Worm (Caenorhabditis elegans) whole organism, mixed stage, embryonic: ENCODE measurements around the gene F25E5.2.

Experiments used
- M03D4.4 ChIP-seq: sonication (generic microtip); optimal IDR thresholded peaks from 2 replicates; lab custom pipeline; 2017; ENCODE audit warnings: mild to moderate bottlenecking, missing genetic modification characterization, missing compliant biosample characterization
- bed-3 ChIP-seq: fragments of 200-800 bp; sonication (Bioruptor generic); optimal IDR thresholded peaks from 3 replicates; lab custom pipeline; 2018; ENCODE audit warnings: mild to moderate bottlenecking, missing genetic modification characterization, moderate library complexity, missing compliant biosample characterization
- ceh-39 ChIP-seq: fragments of 150-350 bp; optimal IDR thresholded peaks from 2 replicates; lab custom pipeline; 2014; ENCODE audit warnings: missing biosample characterization, missing genetic modification characterization
- ceh-43 ChIP-seq: fragments of 200-800 bp; sonication (Bioruptor generic); optimal IDR thresholded peaks from 2 replicates; lab custom pipeline; 2018; ENCODE audit warnings: mild to moderate bottlenecking, missing genetic modification characterization, moderate library complexity, missing compliant biosample characterization
- ceh-83 ChIP-seq: fragments of 200-800 bp; sonication (Bioruptor generic); optimal IDR thresholded peaks from 2 replicates; lab custom pipeline; 2018; ENCODE audit warnings: mild to moderate bottlenecking, missing genetic modification characterization, missing compliant biosample characterization
- ces-1 ChIP-seq: fragments of 150-350 bp; optimal IDR thresholded peaks from 2 replicates; lab custom pipeline; 2014; ENCODE audit warnings: missing biosample characterization, missing genetic modification reagents, missing genetic modification characterization
- cnd-1 ChIP-seq: fragments of 200-800 bp; sonication (Bioruptor generic); optimal IDR thresholded peaks from 2 replicates; lab custom pipeline; 2018; ENCODE audit warnings: mild to moderate bottlenecking, missing genetic modification characterization, missing compliant biosample characterization
- drap-1 ChIP-seq: fragments of 200-800 bp; sonication (Bioruptor generic); optimal IDR thresholded peaks from 3 replicates; lab custom pipeline; 2018; ENCODE audit warnings: mild to moderate bottlenecking, missing genetic modification characterization, missing compliant biosample characterization
- elt-1 ChIP-seq: sonication (generic microtip); optimal IDR thresholded peaks from 2 replicates; lab custom pipeline; 2017; ENCODE audit warnings: missing genetic modification characterization, mild to moderate bottlenecking, missing compliant biosample characterization, antibody characterized with exemption, moderate library complexity, borderline replicate concordance; ENCODE audit not compliant: insufficient read depth
- elt-3 ChIP-seq: fragments of 150-350 bp; optimal IDR thresholded peaks from 2 replicates; lab custom pipeline; 2014; ENCODE audit warnings: missing biosample characterization, missing genetic modification characterization
- flh-1 ChIP-seq: fragments of 200-800 bp; sonication (Bioruptor generic); optimal IDR thresholded peaks from 2 replicates; lab custom pipeline; 2018; ENCODE audit warnings: mild to moderate bottlenecking, missing genetic modification characterization, moderate library complexity, missing compliant biosample characterization
- hlh-1 ChIP-seq: fragments of 150-350 bp; optimal IDR thresholded peaks from 2 replicates; lab custom pipeline; 2014; ENCODE audit warnings: missing biosample characterization, missing genetic modification reagents, missing genetic modification characterization
- lin-32 ChIP-seq: fragments of 200-800 bp; sonication (Bioruptor generic); optimal IDR thresholded peaks from 2 replicates; lab custom pipeline; 2018; ENCODE audit warnings: mild to moderate bottlenecking, missing genetic modification characterization, missing compliant biosample characterization
- lsy-2 ChIP-seq: fragments of 150-350 bp; optimal IDR thresholded peaks from 2 replicates; lab custom pipeline; 2014; ENCODE audit warnings: missing biosample characterization, missing genetic modification characterization
- mab-5 ChIP-seq: fragments of 150-350 bp; optimal IDR thresholded peaks from 2 replicates; lab custom pipeline; 2014; ENCODE audit warnings: missing biosample characterization, missing genetic modification characterization
- mep-1 ChIP-seq: fragments of 150-350 bp; optimal IDR thresholded peaks from 2 replicates; lab custom pipeline; 2017; ENCODE audit warnings: missing biosample characterization, missing genetic modification reagents, missing genetic modification characterization, inconsistent platforms
- mls-2 ChIP-seq: sonication (generic microtip); optimal IDR thresholded peaks from 2 replicates; lab custom pipeline; 2016; ENCODE audit warnings: mild to moderate bottlenecking, missing genetic modification characterization, moderate library complexity, missing compliant biosample characterization
- nhr-2 ChIP-seq: fragments of 150-350 bp; optimal IDR thresholded peaks from 2 replicates; lab custom pipeline; 2014; ENCODE audit warnings: missing biosample characterization, missing genetic modification characterization
- nhr-237 ChIP-seq: fragments of 150-350 bp; optimal IDR thresholded peaks from 2 replicates; lab custom pipeline; 2014; ENCODE audit warnings: missing biosample characterization, missing genetic modification characterization
- nhr-28 ChIP-seq: fragments of 150-350 bp; optimal IDR thresholded peaks from 2 replicates; lab custom pipeline; 2014; ENCODE audit warnings: missing biosample characterization, missing genetic modification characterization
- nhr-76 ChIP-seq: sonication (generic microtip); optimal IDR thresholded peaks from 2 replicates; lab custom pipeline; 2017; ENCODE audit warnings: missing biosample characterization, missing genetic modification characterization
- pha-4 ChIP-seq: fragments of 150-350 bp; optimal IDR thresholded peaks from 2 replicates; lab custom pipeline; 2018; ENCODE audit warnings: missing biosample characterization, missing genetic modification reagents, missing genetic modification characterization
- sem-2 ChIP-seq: fragments of 200-800 bp; sonication (Bioruptor generic); optimal IDR thresholded peaks from 2 replicates; lab custom pipeline; 2018; ENCODE audit warnings: mild to moderate bottlenecking, missing genetic modification characterization, missing compliant biosample characterization
- snpc-4 ChIP-seq: fragments of 150-350 bp; optimal IDR thresholded peaks from 2 replicates; lab custom pipeline; 2014; ENCODE audit warnings: missing biosample characterization, missing genetic modification characterization
- sptf-1 ChIP-seq: sonication (generic microtip); optimal IDR thresholded peaks from 2 replicates; lab custom pipeline; 2017; ENCODE audit warnings: mild to moderate bottlenecking, missing genetic modification characterization, moderate library complexity, missing compliant biosample characterization
- tbx-8 ChIP-seq: fragments of 200-800 bp; sonication (Bioruptor generic); optimal IDR thresholded peaks from 2 replicates; lab custom pipeline; 2018; ENCODE audit warnings: mild to moderate bottlenecking, missing genetic modification characterization, moderate library complexity, missing compliant biosample characterization
- unc-120 ChIP-seq: sonication (generic microtip); optimal IDR thresholded peaks from 2 replicates; lab custom pipeline; 2017; ENCODE audit warnings: missing genetic modification characterization, missing compliant biosample characterization; ENCODE audit not compliant: poor library complexity, severe bottlenecking
- unc-39 ChIP-seq: fragments of 150-350 bp; optimal IDR thresholded peaks from 2 replicates; lab custom pipeline; 2014; ENCODE audit warnings: missing biosample characterization, missing genetic modification characterization
- unc-62 ChIP-seq: fragments of 150-350 bp; optimal IDR thresholded peaks from 2 replicates; lab custom pipeline; 2014; ENCODE audit warnings: missing biosample characterization, missing genetic modification reagents, missing genetic modification characterization
- zip-8 ChIP-seq: fragments of 150-350 bp; optimal IDR thresholded peaks from 2 replicates; lab custom pipeline; 2014; ENCODE audit warnings: missing biosample characterization, missing genetic modification characterization
- ztf-11 ChIP-seq: fragments of 150-350 bp; optimal IDR thresholded peaks from 2 replicates; lab custom pipeline; 2014; ENCODE audit warnings: missing biosample characterization, missing genetic modification characterization

Gene F25E5.2

DNA sequence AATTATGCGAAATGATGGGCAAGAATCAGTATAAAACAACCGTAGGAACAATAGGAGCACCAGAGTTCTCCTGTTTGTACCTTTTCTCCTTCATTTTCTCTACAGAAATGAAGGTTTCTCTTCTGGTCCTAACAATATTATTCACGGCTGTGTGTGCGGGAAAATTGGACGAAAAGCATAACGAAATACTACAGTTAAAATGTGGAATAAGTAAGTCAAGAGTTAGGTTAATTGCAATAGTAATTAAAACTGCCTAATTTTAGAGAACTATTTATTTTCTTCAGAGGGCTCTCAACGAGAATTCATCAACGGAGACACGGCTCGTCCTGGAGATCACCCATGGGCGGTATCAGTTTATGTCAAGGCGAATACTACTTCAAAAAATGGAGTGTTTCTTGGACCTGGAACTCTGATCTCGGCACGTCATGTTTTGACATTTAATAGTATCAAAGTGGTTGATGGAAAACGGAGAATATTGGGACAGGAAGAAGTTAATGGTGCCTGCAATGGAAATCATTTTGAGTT, 5.7 kb upstream of the F25E5.2 start, which contains the start of gene try-12:
TSS of gene try-12 (plus strand) at position 51 of the 525 bp plus-strand sequence.
- no peak for TF ChIP-seq lin-32 (GFP tag; lab: Kevin White, UChicago)
- TF ChIP-seq mep-1, result no peak
- TF ChIP-seq ceh-83, result no peak
- TF ChIP-seq nhr-28 (tag; lab: Kevin White, UChicago), result no peak
- TF ChIP-seq unc-39, result no peak
- TF ChIP-seq ceh-39, result no peak
- TF ChIP-seq ces-1, result no peak
- no peak for TF ChIP-seq hlh-1 (tag; lab: Kevin White, UChicago)
- no peak for TF ChIP-seq flh-1 (GFP tag; lab: Kevin White, UChicago)
- no peak for TF ChIP-seq pha-4 (tag; lab: Kevin White, UChicago)
- no peak for TF ChIP-seq M03D4.4
- no peak for TF ChIP-seq nhr-2 (tag; lab: Kevin White, UChicago)
- no peak for TF ChIP-seq elt-1
- no peak for TF ChIP-seq nhr-237 (tag; lab: Kevin White, UChicago)
- TF ChIP-seq snpc-4 (tag; lab: Kevin White, UChicago), result no peak
- TF ChIP-seq cnd-1 (tag; lab: Kevin White, UChicago), result no peak
- TF ChIP-seq unc-62 (GFP tag; lab: Kevin White, UChicago), result no peak
- no peak for TF ChIP-seq unc-120
- TF ChIP-seq nhr-76 (tag; lab: Kevin White, UChicago), result no peak

DNA sequence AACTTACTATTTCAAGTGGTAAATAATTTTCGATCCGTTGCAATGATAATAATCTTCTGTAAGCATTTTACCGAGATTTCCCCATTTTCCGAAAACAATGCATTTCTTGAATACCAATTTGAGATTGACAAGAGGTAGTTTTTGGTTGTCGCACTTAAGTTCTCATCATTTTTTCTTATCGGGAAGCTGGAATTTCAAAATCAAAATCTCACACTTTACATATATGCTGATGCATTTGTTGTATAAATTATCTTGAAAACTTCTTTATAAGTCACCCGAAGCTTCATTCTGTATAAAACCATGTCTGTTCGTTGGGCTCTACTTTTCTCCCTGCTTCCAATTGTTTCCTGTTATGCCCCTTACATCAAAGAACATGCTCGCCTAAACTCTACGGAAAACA, 3.7 kb upstream of the F25E5.2 start, which contains the start of gene try-11:
TSS of gene try-11 (plus strand) at position 301 of the 400 bp plus-strand sequence.
- TF ChIP-seq ceh-43 (GFP tag; lab: Kevin White, UChicago) (no peak), snpc-4 (tag; lab: Kevin White, UChicago) (no peak), M03D4.4 (no peak), mep-1 (no peak), ztf-11 (tag; lab: Kevin White, UChicago) (no peak), sem-2 (no peak), elt-3 (tag; lab: Kevin White, UChicago) (no peak)

DNA sequence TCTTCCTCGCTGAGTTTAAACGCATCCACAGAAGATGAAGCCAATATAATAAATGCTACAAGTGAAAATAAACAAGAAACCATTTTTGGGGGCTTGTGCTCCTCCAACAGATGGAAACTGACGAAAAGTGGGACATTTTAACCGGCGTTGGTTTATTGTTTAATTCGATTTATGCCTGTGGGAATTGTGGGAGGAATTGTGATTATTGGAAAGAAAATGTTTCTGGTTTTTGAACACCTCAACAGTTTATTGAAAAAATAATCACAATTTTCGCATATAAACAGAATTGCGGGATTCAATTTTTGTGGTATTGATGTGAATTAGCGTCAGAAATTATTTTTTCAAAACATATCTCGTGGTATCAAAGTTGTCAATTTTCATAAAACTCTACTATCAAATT, 872 bp upstream of the F25E5.2 start, which contains the start of gene try-8:
TSS of gene try-8 (minus strand) at position 101 of the 400 bp plus-strand sequence.
- TF ChIP-seq bed-3 (GFP tag; lab: Kevin White, UChicago) (no peak), elt-3 (tag; lab: Kevin White, UChicago) (no peak), mls-2 (tag; lab: Kevin White, UChicago) (no peak), ceh-39 (no peak), mep-1 (no peak), flh-1 (GFP tag; lab: Kevin White, UChicago) (no peak), lin-32 (GFP tag; lab: Kevin White, UChicago) (no peak), sem-2 (no peak), M03D4.4 (no peak), sptf-1 (no peak), hlh-1 (tag; lab: Kevin White, UChicago) (no peak), unc-120 (no peak), ztf-11 (tag; lab: Kevin White, UChicago) (no peak), mab-5 (no peak), nhr-28 (tag; lab: Kevin White, UChicago) (no peak), nhr-237 (tag; lab: Kevin White, UChicago) (no peak), zip-8 (tag; lab: Kevin White, UChicago) (no peak)
- TF ChIP-seq, all 35 proteins: peak for 0

DNA sequence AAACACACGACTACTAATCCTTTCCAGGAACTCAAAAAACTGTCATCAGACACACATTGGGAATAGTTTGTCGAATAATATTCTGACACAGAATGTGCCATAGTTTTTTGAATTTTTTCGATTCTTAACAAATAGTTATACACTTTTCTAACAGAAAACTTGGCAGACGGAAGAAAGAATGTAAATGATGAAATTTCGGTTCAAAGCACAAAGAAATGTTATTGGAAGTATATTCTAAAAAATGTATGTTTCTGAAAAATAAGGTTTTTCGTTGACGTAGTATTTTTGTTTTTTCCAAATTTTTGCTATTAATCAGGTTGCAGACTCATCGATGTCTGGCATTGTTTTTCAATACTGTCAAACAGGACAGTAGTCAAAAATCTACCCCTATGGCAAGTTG, 5.8 kb downstream of the F25E5.2 start, which contains the start of gene srh-92:
TSS of gene srh-92 (minus strand) at position 101 of the 400 bp plus-strand sequence.
- TF ChIP-seq M03D4.4 (no peak), unc-62 (GFP tag; lab: Kevin White, UChicago) (no peak), ztf-11 (tag; lab: Kevin White, UChicago) (no peak), unc-120 (no peak), snpc-4 (tag; lab: Kevin White, UChicago) (no peak), ceh-39 (no peak), lin-32 (GFP tag; lab: Kevin White, UChicago) (no peak), elt-1 (no peak), elt-3 (tag; lab: Kevin White, UChicago) (no peak), drap-1 (GFP tag; lab: Kevin White, UChicago) (no peak), lsy-2 (tag; lab: Kevin White, UChicago) (no peak), mab-5 (no peak), nhr-237 (tag; lab: Kevin White, UChicago) (no peak), tbx-8 (GFP tag; lab: Kevin White, UChicago) (no peak), mls-2 (tag; lab: Kevin White, UChicago) (no peak), ces-1 (no peak)
